Worm (Caenorhabditis elegans) whole organism, L2 larva: ENCODE data around the gene W02D7.11.

Experiments used
- C34F6.9 ChIP-seq: fragments of 150-350 bp; optimal IDR thresholded peaks from 2 replicates; lab custom pipeline; 2014; ENCODE audit warnings: missing biosample characterization, missing genetic modification characterization
- Y55F3AM.14 ChIP-seq: fragments of 200-800 bp; sonication (Bioruptor generic); optimal IDR thresholded peaks from 2 replicates; lab custom pipeline; 2018; ENCODE audit warnings: mild to moderate bottlenecking, missing genetic modification characterization, missing compliant biosample characterization
- ZK546.5 ChIP-seq: sonication (generic microtip); optimal IDR thresholded peaks from 2 replicates; lab custom pipeline; 2017; ENCODE audit warnings: missing biosample characterization, missing genetic modification characterization
- aly-2 ChIP-seq: fragments of 150-350 bp; optimal IDR thresholded peaks from 2 replicates; lab custom pipeline; 2014; ENCODE audit warnings: missing biosample characterization, missing genetic modification characterization
- ama-1 ChIP-seq: fragments of 150-350 bp; optimal IDR thresholded peaks from 2 replicates; lab custom pipeline; 2018; ENCODE audit warnings: inconsistent platforms
- blmp-1 ChIP-seq: sonication (generic microtip); optimal IDR thresholded peaks from 2 replicates; lab custom pipeline; 2017; ENCODE audit warnings: missing genetic modification characterization, mild to moderate bottlenecking, missing compliant biosample characterization, antibody characterized with exemption, moderate library complexity; ENCODE audit not compliant: insufficient read depth
- ceh-16 ChIP-seq: fragments of 150-350 bp; optimal IDR thresholded peaks from 2 replicates; lab custom pipeline; 2014; ENCODE audit warnings: missing biosample characterization, missing genetic modification characterization
- ceh-82 ChIP-seq: fragments of 150-350 bp; optimal IDR thresholded peaks from 2 replicates; lab custom pipeline; 2014; ENCODE audit warnings: missing biosample characterization, missing genetic modification characterization
- egl-27 ChIP-seq: sonication (generic microtip); optimal IDR thresholded peaks from 3 replicates; lab custom pipeline; 2017; ENCODE audit warnings: missing biosample characterization, missing genetic modification reagents, missing genetic modification characterization
- elt-1 ChIP-seq: fragments of 150-350 bp; optimal IDR thresholded peaks from 2 replicates; lab custom pipeline; 2014; ENCODE audit warnings: missing biosample characterization, missing genetic modification characterization
- elt-3 ChIP-seq: sonication (generic microtip); optimal IDR thresholded peaks from 2 replicates; lab custom pipeline; 2017; ENCODE audit warnings: missing biosample characterization, missing genetic modification characterization
- fos-1 ChIP-seq: fragments of 150-350 bp; optimal IDR thresholded peaks from 2 replicates; lab custom pipeline; 2014; ENCODE audit warnings: missing biosample characterization, missing genetic modification characterization
- gmeb-1 ChIP-seq: fragments of 150-350 bp; optimal IDR thresholded peaks from 2 replicates; lab custom pipeline; 2014; ENCODE audit warnings: missing biosample characterization, missing genetic modification characterization
- lin-11 ChIP-seq: fragments of 150-350 bp; sonication (generic microtip); optimal IDR thresholded peaks from 2 replicates; lab custom pipeline; 2014; ENCODE audit warnings: missing biosample characterization, missing genetic modification characterization, inconsistent platforms, mixed read lengths
- lin-13 ChIP-seq: fragments of 150-350 bp; optimal IDR thresholded peaks from 2 replicates; lab custom pipeline; 2014; ENCODE audit warnings: missing biosample characterization, missing genetic modification reagents, missing genetic modification characterization
- lin-39 ChIP-seq: fragments of 150-350 bp; optimal IDR thresholded peaks from 2 replicates; lab custom pipeline; 2014; ENCODE audit warnings: missing biosample characterization, missing genetic modification reagents, missing genetic modification characterization
- lsy-2 ChIP-seq, 2 experiments: fragments of 150-350 bp in 1 of 2; sonication (generic microtip) in 1 of 2; optimal IDR thresholded peaks; 2 replicates each; lab custom pipeline; 2014 to 2017; ENCODE audit warnings: missing biosample characterization in 2 of 2, missing genetic modification characterization in 2 of 2
- mab-5 ChIP-seq: fragments of 150-350 bp; optimal IDR thresholded peaks from 2 replicates; lab custom pipeline; 2014; ENCODE audit warnings: missing biosample characterization, missing genetic modification characterization
- mbf-1 ChIP-seq: sonication (generic microtip); optimal IDR thresholded peaks from 2 replicates; lab custom pipeline; 2017; ENCODE audit warnings: missing biosample characterization, missing genetic modification characterization
- nhr-11 ChIP-seq: fragments of 150-350 bp; optimal IDR thresholded peaks from 2 replicates; lab custom pipeline; 2014; ENCODE audit warnings: missing biosample characterization, missing genetic modification characterization
- nhr-129 ChIP-seq: fragments of 150-350 bp; optimal IDR thresholded peaks from 2 replicates; lab custom pipeline; 2014; ENCODE audit warnings: missing biosample characterization, missing genetic modification characterization
- nhr-21 ChIP-seq: fragments of 150-350 bp; optimal IDR thresholded peaks from 2 replicates; lab custom pipeline; 2014; ENCODE audit warnings: missing biosample characterization, missing genetic modification characterization
- nhr-237 ChIP-seq: fragments of 150-350 bp; optimal IDR thresholded peaks from 2 replicates; lab custom pipeline; 2014; ENCODE audit warnings: missing biosample characterization, missing genetic modification characterization
- nhr-25 ChIP-seq: fragments of 150-350 bp; sonication (generic microtip); optimal IDR thresholded peaks from 3 replicates; lab custom pipeline; 2014; ENCODE audit warnings: missing biosample characterization, missing genetic modification characterization
- nhr-6 ChIP-seq: fragments of 150-350 bp; optimal IDR thresholded peaks from 2 replicates; lab custom pipeline; 2014; ENCODE audit warnings: missing biosample characterization, missing genetic modification characterization
- nhr-77 ChIP-seq: fragments of 150-350 bp; optimal IDR thresholded peaks from 2 replicates; lab custom pipeline; 2014; ENCODE audit warnings: missing biosample characterization, missing genetic modification characterization
- sem-4 ChIP-seq: fragments of 150-350 bp; optimal IDR thresholded peaks from 2 replicates; lab custom pipeline; 2014; ENCODE audit warnings: missing biosample characterization, missing genetic modification reagents, missing genetic modification characterization
- skn-1 ChIP-seq: sonication (generic microtip); optimal IDR thresholded peaks from 2 replicates; lab custom pipeline; 2017; ENCODE audit warnings: missing biosample characterization, missing genetic modification characterization
- sma-3 ChIP-seq: sonication (generic microtip); optimal IDR thresholded peaks from 2 replicates; lab custom pipeline; 2016; ENCODE audit warnings: missing genetic modification reagents, missing genetic modification characterization, missing compliant biosample characterization
- sma-9 ChIP-seq, 2 experiments: fragments of 150-350 bp in 1 of 2; sonication (generic microtip) in 1 of 2; optimal IDR thresholded peaks; 2 replicates each; lab custom pipeline; 2014 to 2016; ENCODE audit warnings: missing genetic modification characterization in 2 of 2, mild to moderate bottlenecking in 1 of 2, missing biosample characterization in 1 of 2, missing compliant biosample characterization in 1 of 2, missing genetic modification reagents in 1 of 2, moderate library complexity in 1 of 2
- snpc-4 ChIP-seq: fragments of 150-350 bp; optimal IDR thresholded peaks from 2 replicates; lab custom pipeline; 2014; ENCODE audit warnings: missing biosample characterization, missing genetic modification characterization
- unc-39 ChIP-seq: fragments of 150-350 bp; optimal IDR thresholded peaks from 2 replicates; lab custom pipeline; 2014; ENCODE audit warnings: missing biosample characterization, missing genetic modification characterization
- unc-55 ChIP-seq: fragments of 150-350 bp; sonication (generic microtip); optimal IDR thresholded peaks from 3 replicates; lab custom pipeline; 2014; ENCODE audit warnings: missing biosample characterization, missing genetic modification reagents, missing genetic modification characterization
- zag-1 ChIP-seq: fragments of 150-350 bp; optimal IDR thresholded peaks from 2 replicates; lab custom pipeline; 2014; ENCODE audit warnings: missing biosample characterization, missing genetic modification characterization
- ztf-1 ChIP-seq: fragments of 200-800 bp; sonication (Bioruptor generic); conservative IDR thresholded peaks from 2 replicates; pipeline ENCODE4 v1.3.6; 2022; ENCODE audit warnings: missing genetic modification characterization, missing compliant biosample characterization
- ztf-11 ChIP-seq: sonication (generic microtip); optimal IDR thresholded peaks from 2 replicates; lab custom pipeline; 2017; ENCODE audit warnings: missing biosample characterization, missing genetic modification characterization

W02D7.11 gene

ce11 chrV:8267275-8267674 lies 37.0 kb downstream of the W02D7.11 start (continued):
- TF ChIP-seq Y55F3AM.14 (GFP tag; lab: Kevin White, UChicago) (no peak), fos-1 (tag; lab: Kevin White, UChicago) (peak; percentile 73), egl-27 (tag; lab: Kevin White, UChicago) (no peak), nhr-11 (no peak), ceh-16 (no peak), snpc-4 (tag; lab: Kevin White, UChicago) (no peak), nhr-129 (tag; lab: Kevin White, UChicago) (peak; percentile 66), ZK546.5 (no peak), gmeb-1 (tag; lab: Kevin White, UChicago) (peak; percentile 71), sma-3 (peak; percentile 34)
- TF ChIP-seq, all 48 proteins: peak for 8

ce11 chrV:8266232-8266631 lies 38.1 kb downstream of the W02D7.11 start, which contains the start of gene F21F8.5:
F21F8.5 (minus strand) TSS chrV:8266332.
- TF ChIP-seq lin-39, result no peak
- no peak for TF ChIP-seq C34F6.9 (tag; lab: Kevin White, UChicago)
- TF ChIP-seq elt-1, result no peak
- no peak for TF ChIP-seq fos-1 (tag; lab: Kevin White, UChicago)
- no peak for TF ChIP-seq ceh-82
- TF ChIP-seq lin-13 (GFP tag; lab: Kevin White, UChicago), result no peak

DNA sequence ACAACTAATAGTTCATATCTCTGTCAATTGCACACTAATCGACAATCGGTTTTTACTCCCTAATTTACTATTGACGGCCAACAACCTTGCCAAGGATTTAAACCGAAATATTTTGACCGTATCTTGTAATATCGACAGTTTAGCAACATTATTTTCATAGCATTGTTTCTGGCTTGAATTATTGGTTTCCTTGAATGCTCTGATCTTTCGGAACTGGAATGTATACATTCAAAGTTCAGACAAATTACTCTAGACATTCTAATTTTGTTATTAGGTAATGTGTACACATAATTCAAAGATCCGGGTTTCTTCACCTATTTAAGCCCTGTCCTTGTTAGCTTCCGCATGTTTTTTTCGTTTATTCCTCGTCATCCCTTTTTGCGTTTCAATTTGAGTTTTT lies 40.4 kb downstream of the W02D7.11 start, which contains the start of gene C16D9.9:
Gene C16D9.9, plus strand, starts transcription at position 301 of the 400 bp plus-strand sequence.
- TF ChIP-seq unc-55 (GFP tag; lab: Kevin White, UChicago), result no peak
- no peak for TF ChIP-seq mab-5 (tag; lab: Kevin White, UChicago)
- no peak for TF ChIP-seq Y55F3AM.14 (GFP tag; lab: Kevin White, UChicago)
- TF ChIP-seq lin-13 (GFP tag; lab: Kevin White, UChicago), result no peak
- TF ChIP-seq sma-9 (GFP tag; optimal IDR thresholded peaks at IDR 0.05; lab: Kevin White, UChicago), result no peak
- no peak for TF ChIP-seq sma-9 (tag; optimal IDR thresholded peaks at IDR 0.05; lab: Kevin White, UChicago)
- TF ChIP-seq sma-3, result no peak
- no peak for TF ChIP-seq gmeb-1 (tag; lab: Kevin White, UChicago)
- no peak for TF ChIP-seq blmp-1 (tag; lab: Kevin White, UChicago)
- TF ChIP-seq ama-1 (lab: Kevin White, UChicago), result no peak
- no peak for TF ChIP-seq nhr-6 (tag; lab: Kevin White, UChicago)
- TF ChIP-seq fos-1 (tag; lab: Kevin White, UChicago), result no peak
- TF ChIP-seq nhr-77 (tag; lab: Kevin White, UChicago), result no peak

- TF ChIP-seq sem-4 (no peak), elt-3 (tag; lab: Kevin White, UChicago) (no peak)
These were observed 40.8 kb downstream of the W02D7.11 start, which contains the start of gene C16D9.8 for ce11 chrV:8263466-8263865. C16D9.8 (minus strand) TSS chrV:8263566.

DNA sequence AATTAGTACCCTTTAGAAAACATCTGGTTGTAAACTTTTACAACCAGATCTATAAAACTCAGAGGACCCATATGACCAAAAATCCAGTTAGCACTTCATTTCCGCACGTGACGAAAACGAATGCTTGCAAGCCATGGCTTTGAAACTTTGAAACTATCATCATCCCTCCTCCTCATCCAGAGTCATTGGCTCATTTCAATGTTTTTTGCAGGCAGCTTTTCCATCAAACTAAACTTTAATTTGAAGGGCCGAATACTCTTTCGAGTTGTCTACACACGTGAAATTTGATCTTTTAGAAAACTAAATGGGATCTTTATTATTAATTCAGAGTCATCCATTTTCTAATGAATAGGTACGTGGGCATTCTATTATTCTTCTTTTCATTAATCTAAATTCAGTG lies 42.1 kb downstream of the W02D7.11 start:
- no peak for TF ChIP-seq nhr-21
- TF ChIP-seq nhr-237, result no peak
- no peak for TF ChIP-seq snpc-4 (tag; lab: Kevin White, UChicago)
- TF ChIP-seq lsy-2 (tag; optimal IDR thresholded peaks at IDR 0.05; lab: Kevin White, UChicago), result no peak
- no peak for TF ChIP-seq C34F6.9 (tag; lab: Kevin White, UChicago)
- no peak for TF ChIP-seq zag-1
- no peak for TF ChIP-seq sma-3
- TF ChIP-seq unc-39 (tag; lab: Kevin White, UChicago), result no peak
- TF ChIP-seq sem-4, result no peak
- TF ChIP-seq skn-1 (tag; lab: Kevin White, UChicago), result no peak
- no peak for TF ChIP-seq ztf-11 (tag; lab: Kevin White, UChicago)
- TF ChIP-seq gmeb-1 (tag; lab: Kevin White, UChicago), result no peak
- no peak for TF ChIP-seq lin-11
- TF ChIP-seq fos-1 (tag; lab: Kevin White, UChicago), result no peak
- no peak for TF ChIP-seq mbf-1 (tag; lab: Kevin White, UChicago)
- TF ChIP-seq Y55F3AM.14 (GFP tag; lab: Kevin White, UChicago), result no peak
- no peak for TF ChIP-seq nhr-129 (tag; lab: Kevin White, UChicago)
- TF ChIP-seq nhr-25 (tag; lab: Kevin White, UChicago), result no peak
- no peak for TF ChIP-seq aly-2 (tag; lab: Kevin White, UChicago)
- TF ChIP-seq ztf-1 (GFP tag; lab: Robert Waterston, UW), result no peak
